Worm (Caenorhabditis elegans) whole organism, L4 larva: ENCODE data around the gene twk-14.

Source experiments
- hmg-1.1 ChIP-seq: fragments of 200-800 bp; sonication (Bioruptor generic); IDR thresholded peaks from 2 replicates; pipeline ENCODE4 v1.3.6; 2022; ENCODE audit warnings: missing genetic modification reagents, missing genetic modification characterization, missing compliant biosample characterization
- snpc-4 ChIP-seq: fragments of 150-350 bp; optimal IDR thresholded peaks from 2 replicates; lab custom pipeline; 2014; ENCODE audit warnings: missing biosample characterization, missing genetic modification characterization

DNA sequence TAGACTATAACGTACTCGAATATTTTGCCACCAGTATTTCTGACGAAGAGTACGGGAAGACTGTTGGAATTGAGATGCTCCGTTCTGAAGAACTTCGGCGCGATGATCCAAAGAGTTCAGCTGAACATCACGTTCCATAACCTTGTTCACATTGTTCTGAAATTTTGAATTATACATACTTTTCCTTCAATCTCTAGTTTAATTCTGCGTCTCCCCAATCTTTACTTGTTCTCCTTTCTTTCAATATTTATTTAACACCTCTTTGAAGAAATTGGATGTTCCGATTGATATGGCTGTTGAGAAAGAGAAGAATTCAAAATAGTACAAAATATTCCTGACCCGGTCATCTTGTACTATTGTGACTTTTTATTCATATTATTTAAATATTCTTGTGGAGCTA is 50.7 kb downstream of the twk-14 start, which contains the start of gene F23H12.3:
- TF ChIP-seq hmg-1.1 (GFP tag; lab: Robert Waterston, UW) (no peak), snpc-4 (tag; lab: Kevin White, UChicago) (no peak)
